Worm (Caenorhabditis elegans) whole organism, L4/young adult: Measurements from ENCODE around the gene ZK688.10.

ENCODE experiments used
- W03F9.2 ChIP-seq: fragments of 150-350 bp; optimal IDR thresholded peaks from 2 replicates; lab custom pipeline; 2014; ENCODE audit warnings: missing biosample characterization, missing genetic modification characterization
- dao-5 ChIP-seq: sonication (generic microtip); optimal IDR thresholded peaks from 2 replicates; lab custom pipeline; 2016; ENCODE audit warnings: missing genotype, missing genetic modification characterization, moderate library complexity, missing compliant biosample characterization
- him-1 ChIP-seq: sonication (generic microtip); optimal IDR thresholded peaks from 2 replicates; lab custom pipeline; 2016; ENCODE audit warnings: missing genotype, missing genetic modification reagents, missing genetic modification characterization, missing compliant biosample characterization

Gene ZK688.10

ce11 chrIII:7909263-7909662 lies 12.4 kb upstream of the ZK688.10 start, which contains the start of gene ZK688.1:
ZK688.1 (plus strand) TSS chrIII:7909563.
- no peak for TF ChIP-seq him-1 (tag; lab: Kevin White, UChicago)
- TF ChIP-seq W03F9.2 (tag; lab: Kevin White, UChicago), result no peak
- TF ChIP-seq dao-5 (tag; lab: Kevin White, UChicago), result no peak

DNA sequence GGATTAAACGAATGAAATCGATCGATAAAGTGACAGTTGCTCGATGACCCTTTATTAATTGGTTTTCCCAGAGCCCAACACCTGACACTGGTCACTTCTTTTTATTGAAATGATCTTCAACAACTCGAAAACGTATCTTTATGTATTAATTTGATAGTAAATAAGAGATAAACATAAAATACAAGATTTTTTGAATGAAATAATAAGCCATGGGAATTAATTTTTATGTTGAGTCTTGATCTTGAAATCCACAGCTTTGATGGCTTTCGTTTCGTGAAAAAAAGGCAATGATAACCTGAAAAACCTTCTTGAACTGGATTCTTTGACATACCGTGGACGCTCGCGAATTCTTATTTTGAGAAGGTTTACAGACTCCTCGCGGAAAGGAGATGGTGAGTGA lies 10.7 kb upstream of the ZK688.10 start, which contains the start of gene pcp-5:
pcp-5 (minus strand) TSS at position 101 of the 400 bp plus-strand sequence.
- TF ChIP-seq him-1 (tag; lab: Kevin White, UChicago), result no peak
- no peak for TF ChIP-seq dao-5 (tag; lab: Kevin White, UChicago)
- TF ChIP-seq W03F9.2 (tag; lab: Kevin White, UChicago), result no peak

ce11 chrIII:7903427-7903826 lies 6.6 kb upstream of the ZK688.10 start:
- TF ChIP-seq him-1 (tag; lab: Kevin White, UChicago), result no peak
- TF ChIP-seq W03F9.2 (tag; lab: Kevin White, UChicago), result no peak
- TF ChIP-seq dao-5 (tag; lab: Kevin White, UChicago), result no peak

DNA sequence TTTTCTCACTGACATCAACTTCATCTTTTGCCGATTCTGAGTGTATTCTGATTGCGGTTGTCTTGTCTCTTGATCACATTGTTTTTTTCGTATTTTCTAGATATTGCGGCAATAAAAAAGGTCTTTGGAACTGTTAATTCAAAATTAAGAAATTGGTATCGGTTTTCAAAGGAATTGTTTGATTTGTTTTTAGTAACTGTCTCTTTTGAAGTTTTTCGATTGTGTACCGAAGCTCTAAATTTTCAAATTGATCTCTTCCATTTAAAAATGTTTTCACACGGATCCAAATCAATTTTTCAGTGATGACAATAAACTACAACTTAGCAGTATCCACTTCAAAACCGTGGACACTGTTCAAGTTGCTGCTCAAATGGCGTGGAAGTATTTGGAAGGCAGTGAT lies 3.9 kb upstream of the ZK688.10 start, which contains the start of gene best-24:
best-24 (plus strand) TSS at position 301 of the 400 bp plus-strand sequence.
- TF ChIP-seq him-1 (tag; lab: Kevin White, UChicago), result no peak
- TF ChIP-seq dao-5 (tag; lab: Kevin White, UChicago), result no peak
- TF ChIP-seq W03F9.2 (tag; lab: Kevin White, UChicago), result no peak

ce11 chrIII:7897733-7898132 lies 908 bp upstream of the ZK688.10 start:
- TF ChIP-seq him-1 (tag; lab: Kevin White, UChicago), result no peak
- TF ChIP-seq dao-5 (tag; lab: Kevin White, UChicago), result no peak
- no peak for TF ChIP-seq W03F9.2 (tag; lab: Kevin White, UChicago)

ce11 chrIII:7894724-7895123 lies 2.1 kb downstream of the ZK688.10 start, which contains the start of gene ZK688.4:
ZK688.4 (plus strand) TSS chrIII:7895024.
- TF ChIP-seq him-1 (tag; lab: Kevin White, UChicago) (no peak), dao-5 (tag; lab: Kevin White, UChicago) (no peak), W03F9.2 (tag; lab: Kevin White, UChicago) (no peak)

- TF ChIP-seq him-1 (tag; lab: Kevin White, UChicago), result no peak
- no peak for TF ChIP-seq dao-5 (tag; lab: Kevin White, UChicago)
- TF ChIP-seq W03F9.2 (tag; lab: Kevin White, UChicago), result no peak
These were observed 3.6 kb downstream of the ZK688.10 start for ce11 chrIII:7893224-7893623.

ce11 chrIII:7892333-7892732 lies 4.5 kb downstream of the ZK688.10 start:
- TF ChIP-seq dao-5 (tag; lab: Kevin White, UChicago) (no peak), him-1 (tag; lab: Kevin White, UChicago) (no peak), W03F9.2 (tag; lab: Kevin White, UChicago) (no peak)

- TF ChIP-seq him-1 (tag; lab: Kevin White, UChicago), result no peak
- peak; percentile 60 for TF ChIP-seq W03F9.2 (tag; lab: Kevin White, UChicago)
These were observed 5.1 kb downstream of the ZK688.10 start, which contains the start of the genes ZK688.5 and fahd-1 for ce11 chrIII:7891573-7892306. ZK688.5 (minus strand) TSS chrIII:7891623. fahd-1 (plus strand) TSS chrIII:7892256.

ce11 chrIII:7889036-7889435 lies 7.8 kb downstream of the ZK688.10 start:
- TF ChIP-seq W03F9.2 (tag; lab: Kevin White, UChicago), result no peak
- TF ChIP-seq him-1 (tag; lab: Kevin White, UChicago), result no peak
- TF ChIP-seq dao-5 (tag; lab: Kevin White, UChicago), result no peak

ce11 chrIII:7884863-7885262 lies 12.0 kb downstream of the ZK688.10 start, which contains the start of gene ZK688.11:
ZK688.11 (minus strand) TSS chrIII:7884963.
- TF ChIP-seq him-1 (tag; lab: Kevin White, UChicago) (no peak), dao-5 (tag; lab: Kevin White, UChicago) (no peak), W03F9.2 (tag; lab: Kevin White, UChicago) (no peak)

ce11 chrIII:7882900-7883299 lies 13.9 kb downstream of the ZK688.10 start, which contains the start of gene ZK688.9:
ZK688.9 (minus strand) TSS chrIII:7883000.
- TF ChIP-seq W03F9.2 (tag; lab: Kevin White, UChicago) (no peak), him-1 (tag; lab: Kevin White, UChicago) (no peak), dao-5 (tag; lab: Kevin White, UChicago) (no peak)

ce11 chrIII:7880132-7880715 lies 16.6 kb downstream of the ZK688.10 start:
- no peak for TF ChIP-seq him-1 (tag; lab: Kevin White, UChicago)
- no peak for TF ChIP-seq W03F9.2 (tag; lab: Kevin White, UChicago)
